Fruit fly (Drosophila melanogaster): Measurements from ENCODE around the gene CG8281.

DNA sequence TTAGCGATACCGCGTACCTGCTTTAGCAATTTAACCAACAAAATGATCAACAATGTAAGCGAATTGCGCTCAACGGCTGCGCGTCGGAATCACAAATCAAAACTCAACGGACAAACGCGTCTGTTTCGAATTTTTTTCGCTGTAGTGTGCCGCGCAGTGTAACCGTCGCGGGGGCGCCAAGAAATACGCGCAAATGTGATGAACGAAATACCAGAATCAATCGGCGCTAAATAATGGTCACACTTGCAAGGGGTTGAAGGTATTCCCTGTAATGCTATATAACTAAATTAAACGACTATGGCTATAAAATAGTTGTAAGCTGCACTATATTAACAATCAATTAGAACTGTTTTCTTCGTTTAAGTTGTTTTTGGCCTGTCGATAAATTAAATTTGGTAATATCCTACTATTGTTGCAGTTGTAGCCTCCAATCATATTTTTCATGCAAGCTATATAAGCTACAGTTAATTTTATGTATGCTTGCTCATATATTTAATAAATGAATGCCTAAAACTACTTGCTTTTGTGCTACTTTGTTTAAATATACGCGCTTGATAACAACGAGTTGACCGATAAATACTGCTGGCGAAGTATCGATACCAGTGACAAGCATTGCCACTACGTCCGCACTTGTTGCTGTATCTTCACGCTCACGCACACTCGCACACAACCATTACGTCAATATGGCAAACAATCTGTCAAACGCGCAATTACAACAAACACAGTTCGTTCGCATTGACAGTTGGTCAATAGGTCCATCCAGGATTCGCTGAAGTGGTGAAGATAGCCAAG lies at the start of gene CG8281, which contains the start of gene pbl:
- peak; percentile 24 for TF ChIP-seq psq (GFP tag; optimal IDR thresholded peaks at IDR 0.05)
- TF ChIP-seq lola (GFP tag; optimal IDR thresholded peaks at IDR 0.05), result no peak
- no peak for TF ChIP-seq OdsH (GFP tag; optimal IDR thresholded peaks at IDR 0.05)
- TF ChIP-seq Myc (optimal IDR thresholded peaks at IDR 0.05), result no peak
- no peak for TF ChIP-seq Hr78 (GFP tag; optimal IDR thresholded peaks at IDR 0.05)
- no peak for TF ChIP-seq Dfd (GFP tag; optimal IDR thresholded peaks at IDR 0.05)
- peak; percentile 42 for TF ChIP-seq Hnf4 (GFP tag; optimal IDR thresholded peaks at IDR 0.05)
- TF ChIP-seq Mio (GFP tag; optimal IDR thresholded peaks at IDR 0.05), result no peak
- TF ChIP-seq sage (GFP tag; optimal IDR thresholded peaks at IDR 0.05), result no peak
- TF ChIP-seq usp (GFP tag; optimal IDR thresholded peaks at IDR 0.05), result no peak
- TF ChIP-seq GATAd (GFP tag; optimal IDR thresholded peaks at IDR 0.05), result no peak
- peak; percentile 28 for TF ChIP-seq CG9705 (GFP tag; optimal IDR thresholded peaks at IDR 0.05)
- no peak for TF ChIP-seq br (GFP tag; optimal IDR thresholded peaks at IDR 0.05)
- TF ChIP-seq N (GFP tag; optimal IDR thresholded peaks at IDR 0.05), result no peak

Data from whole organism, wandering third instar larva.